Fruit fly (Drosophila melanogaster) whole organism, embryonic: ENCODE results near the gene Rpp14a.

Experiments
- B-H1 ChIP-seq: fragments of 200-800 bp; sonication (Bioruptor generic); IDR thresholded peaks from 3 replicates; pipeline ENCODE4 v1.3.6; 2022; ENCODE audit warnings: missing biosample characterization, missing genetic modification characterization
- CG10431 ChIP-seq: fragments of 200-800 bp; sonication (Bioruptor generic); optimal IDR thresholded peaks from 3 replicates; lab custom pipeline; 2018; ENCODE audit warnings: missing biosample characterization, mild to moderate bottlenecking, missing genetic modification characterization
- CG10654 ChIP-seq: fragments of 200-800 bp; sonication (Bioruptor generic); optimal IDR thresholded peaks from 2 replicates; lab custom pipeline; 2016; ENCODE audit warnings: missing biosample characterization, missing genetic modification characterization
- CG14441 ChIP-seq: fragments of 200-800 bp; sonication (Bioruptor generic); IDR thresholded peaks from 2 replicates; pipeline ENCODE4 v1.3.6; 2022; ENCODE audit warnings: missing biosample characterization, missing genetic modification characterization
- CG14667 ChIP-seq: fragments of 200-800 bp; sonication (Bioruptor generic); IDR thresholded peaks from 2 replicates; pipeline ENCODE4 v1.3.6; 2022; ENCODE audit warnings: missing biosample characterization, missing genetic modification characterization
- CG14860 ChIP-seq: fragments of 200-800 bp; sonication (Bioruptor generic); IDR thresholded peaks from 3 replicates; pipeline ENCODE4 v1.3.6; 2022; ENCODE audit warnings: missing biosample characterization, missing genetic modification characterization; ENCODE audit not compliant: partially characterized antibody
- CG15073 ChIP-seq: fragments of 200-800 bp; sonication (Bioruptor generic); optimal IDR thresholded peaks from 2 replicates; lab custom pipeline; 2016; ENCODE audit warnings: missing biosample characterization, missing genetic modification characterization
- CG1647 ChIP-seq: fragments of 200-800 bp; sonication (Bioruptor generic); optimal IDR thresholded peaks from 3 replicates; lab custom pipeline; 2016; ENCODE audit warnings: missing biosample characterization, missing genetic modification characterization
- CG17328 ChIP-seq: fragments of 200-800 bp; sonication (Bioruptor generic); IDR thresholded peaks from 2 replicates; pipeline ENCODE4 v1.3.6; 2022; ENCODE audit warnings: missing biosample characterization, missing genetic modification characterization
- CG17568 ChIP-seq: fragments of 200-800 bp; sonication (Bioruptor generic); optimal IDR thresholded peaks from 2 replicates; lab custom pipeline; 2018; ENCODE audit warnings: missing biosample characterization, mild to moderate bottlenecking, missing genetic modification characterization, moderate library complexity
- CG17829 ChIP-seq: fragments of 200-800 bp; optimal IDR thresholded peaks from 2 replicates; lab custom pipeline; 2019; ENCODE audit warnings: missing biosample characterization, mild to moderate bottlenecking, missing genetic modification characterization, moderate library complexity
- CG2889 ChIP-seq: fragments of 200-800 bp; sonication (Bioruptor generic); IDR thresholded peaks from 3 replicates; pipeline ENCODE4 v1.3.6; 2022; ENCODE audit warnings: missing biosample characterization, missing genetic modification characterization
- CG32767 ChIP-seq: fragments of 200-800 bp; sonication (Bioruptor generic); IDR thresholded peaks from 2 replicates; pipeline ENCODE4 v1.3.6; 2022; ENCODE audit warnings: missing biosample characterization, missing genetic modification characterization
- CG3281 ChIP-seq: fragments of 200-800 bp; sonication (Bioruptor generic); optimal IDR thresholded peaks from 3 replicates; lab custom pipeline; 2017; ENCODE audit warnings: missing biosample characterization, mild to moderate bottlenecking, missing genetic modification characterization
- CG34376 ChIP-seq: fragments of 200-800 bp; sonication (Bioruptor generic); optimal IDR thresholded peaks from 2 replicates; lab custom pipeline; 2018; ENCODE audit warnings: missing biosample characterization, mild to moderate bottlenecking, missing genetic modification characterization
- CG3847 ChIP-seq: fragments of 200-800 bp; sonication (Bioruptor generic); IDR thresholded peaks from 2 replicates; pipeline ENCODE4 v1.3.6; 2022; ENCODE audit warnings: missing biosample characterization, missing genetic modification characterization
- CG4424 ChIP-seq: fragments of 200-800 bp; sonication (Bioruptor generic); optimal IDR thresholded peaks from 3 replicates; lab custom pipeline; 2016; ENCODE audit warnings: missing biosample characterization, missing genetic modification characterization
- CG4730 ChIP-seq: fragments of 200-800 bp; sonication (Bioruptor generic); IDR thresholded peaks from 2 replicates; pipeline ENCODE4 v1.3.6; 2022; ENCODE audit warnings: missing biosample characterization, missing genetic modification characterization
- CG8944 ChIP-seq: fragments of 200-800 bp; sonication (Bioruptor generic); optimal IDR thresholded peaks from 3 replicates; lab custom pipeline; 2016; ENCODE audit warnings: missing biosample characterization, missing genetic modification characterization
- CG9215 ChIP-seq: fragments of 200-800 bp; sonication (Bioruptor generic); IDR thresholded peaks from 2 replicates; pipeline ENCODE4 v1.3.6; 2022; ENCODE audit warnings: missing biosample characterization, missing genetic modification characterization
- CG9876 ChIP-seq: fragments of 200-800 bp; sonication (Bioruptor generic); optimal IDR thresholded peaks from 2 replicates; lab custom pipeline; 2016; ENCODE audit warnings: missing biosample characterization, missing genetic modification characterization
- CG9932 ChIP-seq: fragments of 200-800 bp; sonication (Bioruptor generic); IDR thresholded peaks from 2 replicates; pipeline ENCODE4 v1.3.6; 2022; ENCODE audit warnings: missing biosample characterization, missing genetic modification characterization
- Dbx ChIP-seq: fragments of 200-800 bp; sonication (Bioruptor generic); IDR thresholded peaks from 3 replicates; pipeline ENCODE4 v1.3.6; 2022; ENCODE audit warnings: missing biosample characterization, missing genetic modification characterization
- Dll ChIP-seq: fragments of 200-800 bp; sonication (Bioruptor generic); IDR thresholded peaks from 4 replicates; pipeline ENCODE4 v1.3.6; 2022; ENCODE audit warnings: missing biosample characterization, missing genetic modification characterization; ENCODE audit not compliant: partially characterized antibody
- Dref ChIP-seq: fragments of 200-800 bp; sonication (Bioruptor generic); IDR thresholded peaks from 2 replicates; pipeline ENCODE4 v1.3.6; 2022; ENCODE audit warnings: missing biosample characterization, missing genetic modification characterization
- Drgx ChIP-seq: fragments of 200-800 bp; sonication (Bioruptor generic); IDR thresholded peaks from 2 replicates; pipeline ENCODE4 v1.3.6; 2022; ENCODE audit warnings: missing biosample characterization, missing genetic modification characterization
- E2f2 ChIP-seq: fragments of 200-800 bp; sonication (Bioruptor generic); IDR thresholded peaks from 2 replicates; pipeline ENCODE4 v1.3.6; 2022; ENCODE audit warnings: missing biosample characterization, missing genetic modification characterization
- ERR ChIP-seq: fragments of 200-800 bp; sonication (Bioruptor generic); optimal IDR thresholded peaks from 2 replicates; lab custom pipeline; 2016; ENCODE audit warnings: missing biosample characterization, missing genetic modification characterization
- Hey ChIP-seq: fragments of 200-800 bp; sonication (Bioruptor generic); optimal IDR thresholded peaks from 3 replicates; lab custom pipeline; 2018; ENCODE audit warnings: missing biosample characterization, mild to moderate bottlenecking, missing genetic modification characterization
- Meics ChIP-seq: fragments of 200-800 bp; sonication (Bioruptor generic); optimal IDR thresholded peaks from 2 replicates; lab custom pipeline; 2017; ENCODE audit warnings: missing biosample characterization, mild to moderate bottlenecking, missing genetic modification characterization
- Mes4 ChIP-seq: fragments of 200-800 bp; sonication (Bioruptor generic); optimal IDR thresholded peaks from 2 replicates; lab custom pipeline; 2016; ENCODE audit warnings: missing biosample characterization, missing genetic modification characterization
- Pdp1 ChIP-seq, 2 experiments: fragments of 200-800 bp; sonication (Bioruptor generic); optimal IDR thresholded peaks; 3 replicates each; lab custom pipeline; 2016; ENCODE audit warnings: missing biosample characterization in 2 of 2, missing genetic modification characterization in 2 of 2, mild to moderate bottlenecking in 1 of 2, moderate library complexity in 1 of 2
- ase ChIP-seq: fragments of 200-800 bp; sonication (Bioruptor generic); IDR thresholded peaks from 3 replicates; pipeline ENCODE4 v1.3.6; 2022; ENCODE audit warnings: missing biosample characterization, missing genetic modification characterization
- croc ChIP-seq: fragments of 200-800 bp; sonication (Bioruptor generic); conservative IDR thresholded peaks from 3 replicates; pipeline ENCODE4 v1.3.6; 2022; ENCODE audit warnings: missing biosample characterization, missing genetic modification characterization
- emc ChIP-seq: fragments of 200-800 bp; sonication (Bioruptor generic); optimal IDR thresholded peaks from 2 replicates; lab custom pipeline; 2016; ENCODE audit warnings: missing biosample characterization, missing genetic modification characterization
- ewg ChIP-seq: fragments of 200-800 bp; sonication (Bioruptor generic); optimal IDR thresholded peaks from 3 replicates; lab custom pipeline; 2017; ENCODE audit warnings: mild to moderate bottlenecking, missing biosample characterization, missing genetic modification reagents, missing genetic modification characterization
- gcm ChIP-seq: fragments of 200-800 bp; sonication (Bioruptor generic); optimal IDR thresholded peaks from 2 replicates; lab custom pipeline; 2019; ENCODE audit warnings: missing biosample characterization, mild to moderate bottlenecking, missing genetic modification characterization, moderate library complexity
- kni ChIP-seq: fragments of 200-800 bp; sonication (Bioruptor generic); optimal IDR thresholded peaks from 3 replicates; lab custom pipeline; 2017; ENCODE audit warnings: mild to moderate bottlenecking, missing biosample characterization, missing genetic modification reagents, missing genetic modification characterization
- knrl ChIP-seq: fragments of 200-800 bp; sonication (Bioruptor generic); IDR thresholded peaks from 3 replicates; pipeline ENCODE4 v1.3.6; 2022; ENCODE audit warnings: missing biosample characterization, missing genetic modification characterization; ENCODE audit not compliant: partially characterized antibody
- nerfin-1 ChIP-seq: fragments of 200-800 bp; sonication (Bioruptor generic); optimal IDR thresholded peaks from 3 replicates; lab custom pipeline; 2019; ENCODE audit warnings: missing biosample characterization, mild to moderate bottlenecking, missing genetic modification characterization, moderate library complexity
- nerfin-2 ChIP-seq: fragments of 200-800 bp; sonication (Bioruptor generic); IDR thresholded peaks from 2 replicates; pipeline ENCODE4 v1.3.6; 2022; ENCODE audit warnings: missing biosample characterization, missing genetic modification characterization; ENCODE audit not compliant: partially characterized antibody
- nom ChIP-seq: fragments of 200-800 bp; sonication (Bioruptor generic); optimal IDR thresholded peaks from 2 replicates; lab custom pipeline; 2017; ENCODE audit warnings: missing biosample characterization, missing genetic modification characterization, mild to moderate bottlenecking, moderate library complexity, missing genetic modification reagents
- org-1 ChIP-seq: fragments of 200-800 bp; sonication (Bioruptor generic); optimal IDR thresholded peaks from 2 replicates; lab custom pipeline; 2017; ENCODE audit warnings: missing biosample characterization, missing genetic modification characterization
- pnt ChIP-seq: fragments of 200-800 bp; sonication (Bioruptor generic); optimal IDR thresholded peaks from 3 replicates; lab custom pipeline; 2016; ENCODE audit warnings: missing biosample characterization, missing genetic modification characterization
- sisA ChIP-seq: fragments of 200-800 bp; sonication (Bioruptor generic); IDR thresholded peaks from 2 replicates; pipeline ENCODE4 v1.3.6; 2022; ENCODE audit warnings: missing biosample characterization, missing genetic modification characterization
- so ChIP-seq: fragments of 200-800 bp; sonication (Bioruptor generic); IDR thresholded peaks from 3 replicates; pipeline ENCODE4 v1.3.6; 2022; ENCODE audit warnings: missing biosample characterization, missing genetic modification characterization
- ssp ChIP-seq: fragments of 200-800 bp; sonication (Bioruptor generic); IDR thresholded peaks from 2 replicates; pipeline ENCODE4 v1.3.6; 2022; ENCODE audit warnings: missing biosample characterization, missing genetic modification characterization
- tin ChIP-seq: fragments of 200-800 bp; sonication (Bioruptor generic); optimal IDR thresholded peaks from 3 replicates; lab custom pipeline; 2016; ENCODE audit warnings: missing biosample characterization, missing genetic modification characterization
- trem ChIP-seq: fragments of 200-800 bp; optimal IDR thresholded peaks from 3 replicates; lab custom pipeline; 2019; ENCODE audit warnings: missing biosample characterization, mild to moderate bottlenecking, missing genetic modification characterization, moderate library complexity
- zf30C ChIP-seq: fragments of 200-800 bp; sonication (Bioruptor generic); optimal IDR thresholded peaks from 3 replicates; lab custom pipeline; 2018; ENCODE audit warnings: missing biosample characterization, mild to moderate bottlenecking, missing genetic modification characterization

Gene Rpp14a

DNA sequence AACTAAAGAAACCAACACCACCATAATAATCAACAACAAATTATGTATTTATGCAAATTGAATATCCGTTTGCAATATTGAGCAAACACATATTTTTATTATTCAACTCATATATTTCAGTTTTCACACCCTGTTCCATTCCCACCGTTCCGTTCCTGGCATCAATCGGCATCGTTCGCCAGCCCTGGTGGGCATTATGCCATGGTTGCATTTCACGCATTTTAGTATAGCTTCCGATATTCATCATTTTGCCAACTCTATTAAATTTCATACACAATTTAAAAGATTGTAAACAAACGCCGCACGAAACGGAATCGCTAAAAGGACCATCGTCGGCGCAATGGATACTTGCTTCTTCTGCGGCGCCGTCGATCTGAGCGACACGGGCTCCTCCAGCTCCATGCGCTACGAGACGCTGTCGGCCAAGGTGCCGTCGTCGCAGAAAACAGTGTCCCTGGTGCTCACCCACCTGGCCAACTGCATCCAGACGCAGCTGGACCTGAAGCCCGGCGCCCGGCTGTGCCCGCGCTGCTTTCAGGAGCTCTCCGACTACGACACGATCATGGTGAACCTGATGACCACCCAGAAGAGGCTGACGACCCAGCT is 13.4 kb upstream of the Rpp14a start, which contains the start of gene Sry-delta (continued):
- TF ChIP-seq nerfin-2 (GFP tag; lab: Robert Waterston, UW) (peak; percentile 19; the same call in 1 of the 2 replicates), CG9876 (GFP tag; lab: Kevin White, UChicago) (peak; percentile 92), org-1 (GFP tag; lab: Kevin White, UChicago) (no peak), CG10431 (GFP tag; lab: Kevin White, UChicago) (peak; percentile 11), gcm (peak; percentile 24), croc (GFP tag; lab: Robert Waterston, UW) (no peak; the same call in 1 of the 3 replicates), nom (GFP tag; lab: Kevin White, UChicago) (peak; percentile 70), tin (GFP tag; lab: Kevin White, UChicago) (peak; percentile 91), CG1647 (GFP tag; lab: Kevin White, UChicago) (peak; percentile 91), B-H1 (peak; percentile 45), knrl (GFP tag; lab: Robert Waterston, UW) (peak; percentile 79), kni (GFP tag; lab: Kevin White, UChicago) (peak; percentile 17), trem (tag; lab: Kevin White, UChicago) (peak; percentile 83), CG17328 (GFP tag; lab: Robert Waterston, UW) (peak; percentile 73), emc (GFP tag; lab: Kevin White, UChicago) (peak; percentile 80), so (GFP tag; lab: Robert Waterston, UW) (no peak), CG17568 (GFP tag; lab: Kevin White, UChicago) (no peak), CG14667 (GFP tag; lab: Robert Waterston, UW) (peak; percentile 93), CG34376 (peak; percentile 72), ssp (peak; percentile 83), sisA (GFP tag; lab: Robert Waterston, UW) (peak; percentile 78), CG9215 (GFP tag; lab: Robert Waterston, UW) (peak; percentile 75), Mes4 (GFP tag; lab: Kevin White, UChicago) (peak; percentile 61), pnt (GFP tag; lab: Kevin White, UChicago) (peak; percentile 86), CG3847 (peak; percentile 69), Drgx (GFP tag; lab: Robert Waterston, UW) (peak; percentile 55; the same call in 1 of the 2 replicates), CG4424 (peak; percentile 85), CG10654 (peak; percentile 85), Meics (peak; percentile 76), CG17829 (tag; lab: Kevin White, UChicago) (peak; percentile 84), ase (GFP tag; lab: Robert Waterston, UW) (peak; percentile 69; the same call in 2 of the 3 replicates), Hey (no peak), CG3281 (peak; percentile 82), ERR (GFP tag; lab: Kevin White, UChicago) (peak; percentile 86), E2f2 (GFP tag; lab: Robert Waterston, UW) (peak; percentile 73), CG14441 (peak; percentile 78), Dbx (peak; percentile 92), ewg (GFP tag; lab: Kevin White, UChicago) (no peak), nerfin-1 (tag; lab: Kevin White, UChicago) (peak; percentile 64), CG15073 (GFP tag; lab: Kevin White, UChicago) (peak; percentile 3), Dref (GFP tag; lab: Robert Waterston, UW) (peak; percentile 77), CG32767 (GFP tag; lab: Robert Waterston, UW) (peak; percentile 71), Pdp1 (GFP tag; optimal IDR thresholded peaks at IDR 0.05; lab: Kevin White, UChicago) (peak; percentile 85 to 96), CG4730 (GFP tag; lab: Robert Waterston, UW) (peak; percentile 62), CG14860 (peak; percentile 59; the same call in 2 of the 3 replicates), CG9932 (GFP tag; lab: Robert Waterston, UW) (peak; percentile 96), Dll (GFP tag; lab: Robert Waterston, UW) (peak; percentile 79), zf30C (GFP tag; lab: Kevin White, UChicago) (no peak), CG2889 (GFP tag; lab: Robert Waterston, UW) (peak; percentile 55; the same call in 2 of the 3 replicates), CG8944 (peak; percentile 85)
